Fruit fly (Drosophila melanogaster) whole organism, embryonic: ENCODE measurements around the gene Kr-h1.
A peak's percentile ranks its signal among the peaks of the same experiment; 100 is the strongest.

Experiments used
- Atf-2 ChIP-seq: fragments of 200-800 bp; sonication (Bioruptor generic); optimal IDR thresholded peaks from 2 replicates; lab custom pipeline; 2016; ENCODE audit warnings: missing biosample characterization, missing genetic modification characterization
- B-H1 ChIP-seq: fragments of 200-800 bp; sonication (Bioruptor generic); IDR thresholded peaks from 3 replicates; pipeline ENCODE4 v1.3.6; 2022; ENCODE audit warnings: missing biosample characterization, missing genetic modification characterization
- BEAF-32 ChIP-seq: fragments of 200-800 bp; sonication (Bioruptor generic); optimal IDR thresholded peaks from 3 replicates; lab custom pipeline; 2017; ENCODE audit warnings: missing biosample characterization, missing genetic modification characterization, mild to moderate bottlenecking, moderate library complexity, missing genetic modification reagents
- Blimp-1 ChIP-seq: fragments of 200-800 bp; sonication (Bioruptor generic); optimal IDR thresholded peaks from 3 replicates; lab custom pipeline; 2018; ENCODE audit warnings: missing biosample characterization, missing genetic modification characterization, mild to moderate bottlenecking, moderate library complexity, missing genetic modification reagents
- CG11504 ChIP-seq: fragments of 200-800 bp; sonication (Bioruptor generic); optimal IDR thresholded peaks from 3 replicates; lab custom pipeline; 2019; ENCODE audit warnings: missing biosample characterization, mild to moderate bottlenecking, missing genetic modification characterization, moderate library complexity
- CG12155 ChIP-seq: fragments of 200-800 bp; sonication (Bioruptor generic); optimal IDR thresholded peaks from 3 replicates; lab custom pipeline; 2016; ENCODE audit warnings: missing biosample characterization, missing genetic modification characterization
- CG14014 ChIP-seq: fragments of 200-800 bp; sonication (Bioruptor generic); IDR thresholded peaks from 2 replicates; pipeline ENCODE4 v1.3.6; 2022; ENCODE audit warnings: missing biosample characterization, missing genetic modification characterization
- CG15269 ChIP-seq: fragments of 200-800 bp; sonication (Bioruptor generic); optimal IDR thresholded peaks from 2 replicates; lab custom pipeline; 2018; ENCODE audit warnings: missing biosample characterization, mild to moderate bottlenecking, missing genetic modification characterization, moderate library complexity
- CG17385 ChIP-seq: fragments of 200-800 bp; sonication (Bioruptor generic); optimal IDR thresholded peaks from 3 replicates; lab custom pipeline; 2018; ENCODE audit warnings: missing biosample characterization, mild to moderate bottlenecking, missing genetic modification characterization
- CG17568 ChIP-seq: fragments of 200-800 bp; sonication (Bioruptor generic); optimal IDR thresholded peaks from 2 replicates; lab custom pipeline; 2018; ENCODE audit warnings: missing biosample characterization, mild to moderate bottlenecking, missing genetic modification characterization, moderate library complexity
- CG18476 ChIP-seq: fragments of 200-800 bp; sonication (Bioruptor generic); optimal IDR thresholded peaks from 2 replicates; lab custom pipeline; 2016; ENCODE audit warnings: missing biosample characterization, mild to moderate bottlenecking, missing genetic modification characterization
- CG18764 ChIP-seq: fragments of 200-800 bp; sonication (Bioruptor generic); optimal IDR thresholded peaks from 3 replicates; lab custom pipeline; 2016; ENCODE audit warnings: missing biosample characterization, missing genetic modification characterization
- CG2202 ChIP-seq: fragments of 200-800 bp; sonication (Bioruptor generic); optimal IDR thresholded peaks from 2 replicates; lab custom pipeline; 2018; ENCODE audit warnings: missing biosample characterization, mild to moderate bottlenecking, missing genetic modification characterization
- CG34422 ChIP-seq: fragments of 200-800 bp; sonication (Bioruptor generic); IDR thresholded peaks from 3 replicates; pipeline ENCODE4 v1.3.6; 2022; ENCODE audit warnings: missing biosample characterization, missing genetic modification characterization
- CG7786 ChIP-seq: fragments of 200-800 bp; sonication (Bioruptor generic); optimal IDR thresholded peaks from 2 replicates; lab custom pipeline; 2016; ENCODE audit warnings: missing biosample characterization, missing genetic modification characterization
- CG8290 ChIP-seq, 3 experiments: fragments of 200-800 bp; sonication (Bioruptor generic); optimal IDR thresholded peaks; 2 replicates each; lab custom pipeline; 2016 to 2019; ENCODE audit warnings: missing biosample characterization in 3 of 3, missing genetic modification characterization in 3 of 3, mild to moderate bottlenecking in 2 of 3, moderate library complexity in 1 of 3
- CG8924 ChIP-seq: fragments of 200-800 bp; optimal IDR thresholded peaks from 3 replicates; lab custom pipeline; 2019; ENCODE audit warnings: missing biosample characterization, mild to moderate bottlenecking, missing genetic modification characterization, moderate library complexity
- CHES-1-like ChIP-seq: fragments of 200-800 bp; sonication (Bioruptor generic); optimal IDR thresholded peaks from 2 replicates; lab custom pipeline; 2016; ENCODE audit warnings: missing biosample characterization, missing genetic modification characterization
- CkIIα-i1 ChIP-seq: fragments of 200-800 bp; sonication (Bioruptor generic); IDR thresholded peaks from 2 replicates; pipeline ENCODE4 v1.3.6; 2022; ENCODE audit warnings: missing biosample characterization, missing genetic modification characterization
- CoRest ChIP-seq: fragments of 200-800 bp; sonication (Bioruptor generic); optimal IDR thresholded peaks from 3 replicates; lab custom pipeline; 2018; ENCODE audit warnings: missing biosample characterization, mild to moderate bottlenecking, missing genetic modification characterization, moderate library complexity
- D19B ChIP-seq: fragments of 200-800 bp; sonication (Bioruptor generic); optimal IDR thresholded peaks from 2 replicates; lab custom pipeline; 2017; ENCODE audit warnings: missing biosample characterization, mild to moderate bottlenecking, missing genetic modification characterization
- Doc3 ChIP-seq: fragments of 200-800 bp; sonication (Bioruptor generic); IDR thresholded peaks from 3 replicates; pipeline ENCODE4 v1.3.6; 2022; ENCODE audit warnings: missing biosample characterization, missing genetic modification characterization; ENCODE audit not compliant: partially characterized antibody
- ERR ChIP-seq: fragments of 200-800 bp; sonication (Bioruptor generic); optimal IDR thresholded peaks from 2 replicates; lab custom pipeline; 2016; ENCODE audit warnings: missing biosample characterization, missing genetic modification characterization
- Ets65A ChIP-seq: fragments of 200-800 bp; sonication (Bioruptor generic); peaks from one replicate; lab custom pipeline; 2016; ENCODE audit warnings: missing biosample characterization, missing genetic modification characterization
- Fer3 ChIP-seq: fragments of 200-800 bp; sonication (Bioruptor generic); optimal IDR thresholded peaks from 2 replicates; lab custom pipeline; 2018; ENCODE audit warnings: missing biosample characterization, mild to moderate bottlenecking, missing genetic modification characterization, moderate library complexity
- HHEX ChIP-seq: fragments of 200-800 bp; sonication (Bioruptor generic); optimal IDR thresholded peaks from 3 replicates; lab custom pipeline; 2017; ENCODE audit warnings: missing biosample characterization, mild to moderate bottlenecking, missing genetic modification characterization, missing genetic modification reagents
- HLHmδ ChIP-seq: fragments of 200-800 bp; sonication (Bioruptor generic); optimal IDR thresholded peaks from 2 replicates; lab custom pipeline; 2018; ENCODE audit warnings: missing biosample characterization, mild to moderate bottlenecking, missing genetic modification characterization, moderate library complexity
- Hr51 ChIP-seq, 2 experiments: fragments of 200-800 bp; sonication (Bioruptor generic); optimal IDR thresholded peaks; 2 replicates in 1 of 2; 3 replicates in 1 of 2; lab custom pipeline; 2016 to 2018; ENCODE audit warnings: missing biosample characterization in 2 of 2, missing genetic modification characterization in 2 of 2, mild to moderate bottlenecking in 1 of 2, moderate library complexity in 1 of 2
- Trl ChIP-seq, 3 experiments: fragments of >200 bp in 2 of 3; fragments of 200-800 bp in 1 of 3; sonication (Bioruptor generic) in 1 of 3; optimal IDR thresholded peaks; 2 replicates in 1 of 3; 3 replicates in 2 of 3; lab custom pipeline; 2016 to 2017; ENCODE audit warnings: missing biosample characterization in 1 of 3, missing genetic modification characterization in 1 of 3
- Xbp1 ChIP-seq: fragments of 200-800 bp; sonication (Bioruptor generic); optimal IDR thresholded peaks from 3 replicates; lab custom pipeline; 2016; ENCODE audit warnings: missing biosample characterization, mild to moderate bottlenecking, missing genetic modification characterization
- al ChIP-seq: fragments of 200-800 bp; sonication (Bioruptor generic); IDR thresholded peaks from 2 replicates; pipeline ENCODE4 v1.3.6; 2022; ENCODE audit warnings: missing biosample characterization, missing genetic modification characterization
- caup ChIP-seq: fragments of 200-800 bp; sonication (Bioruptor generic); optimal IDR thresholded peaks from 3 replicates; lab custom pipeline; 2017; ENCODE audit warnings: missing biosample characterization, mild to moderate bottlenecking, missing genetic modification characterization, moderate library complexity; ENCODE audit not compliant: severe bottlenecking
- chinmo ChIP-seq: fragments of 200-800 bp; sonication (Bioruptor generic); IDR thresholded peaks from 4 replicates; pipeline ENCODE4 v1.3.6; 2022; ENCODE audit warnings: missing biosample characterization, missing genetic modification characterization; ENCODE audit not compliant: partially characterized antibody
- corto ChIP-seq: fragments of 200-800 bp; sonication (Bioruptor generic); optimal IDR thresholded peaks from 2 replicates; lab custom pipeline; 2016; ENCODE audit warnings: missing biosample characterization, mild to moderate bottlenecking, missing genetic modification characterization, moderate library complexity
- dpn ChIP-seq, 2 experiments: fragments of 200-800 bp; sonication (Bioruptor generic); optimal IDR thresholded peaks; 3 replicates each; lab custom pipeline; 2016; ENCODE audit warnings: missing biosample characterization in 2 of 2, missing genetic modification characterization in 2 of 2
- fd64A ChIP-seq: fragments of 200-800 bp; sonication (Bioruptor generic); optimal IDR thresholded peaks from 3 replicates; lab custom pipeline; 2018; ENCODE audit warnings: missing biosample characterization, mild to moderate bottlenecking, missing genetic modification characterization
- gcm2 ChIP-seq: fragments of 200-800 bp; sonication (Bioruptor generic); optimal IDR thresholded peaks from 2 replicates; lab custom pipeline; 2016; ENCODE audit warnings: missing biosample characterization, missing genetic modification characterization
- inv ChIP-seq: fragments of 200-800 bp; sonication (Bioruptor generic); IDR thresholded peaks from 2 replicates; pipeline ENCODE4 v1.3.6; 2022; ENCODE audit warnings: missing biosample characterization, missing genetic modification characterization; ENCODE audit not compliant: partially characterized antibody
- lmd ChIP-seq: fragments of 200-800 bp; sonication (Bioruptor generic); IDR thresholded peaks from 2 replicates; pipeline ENCODE4 v1.3.6; 2022; ENCODE audit warnings: missing biosample characterization, missing genetic modification characterization
- nmo ChIP-seq: fragments of 200-800 bp; sonication (Bioruptor generic); optimal IDR thresholded peaks from 2 replicates; lab custom pipeline; 2018; ENCODE audit warnings: missing biosample characterization, mild to moderate bottlenecking, missing genetic modification characterization, moderate library complexity
- pan ChIP-seq, 4 experiments: fragments of >200 bp in 3 of 4; fragments of 200-800 bp in 1 of 4; sonication (Bioruptor generic) in 1 of 4; optimal IDR thresholded peaks in 3 of 4; IDR thresholded peaks in 1 of 4; 2 replicates each; pipeline versions ENCODE4 v1.3.6 to Lab custom; 2017 to 2022; ENCODE audit warnings: missing biosample characterization in 2 of 4, missing genetic modification characterization in 2 of 4, mixed read lengths in 1 of 4
- run ChIP-seq: fragments of 200-800 bp; sonication (Bioruptor generic); optimal IDR thresholded peaks from 3 replicates; lab custom pipeline; 2018; ENCODE audit warnings: missing biosample characterization, mild to moderate bottlenecking, missing genetic modification characterization
- sens ChIP-seq: fragments of 200-800 bp; sonication (Bioruptor generic); peaks from one replicate; lab custom pipeline; 2016; ENCODE audit warnings: missing biosample characterization, missing genetic modification characterization
- seq ChIP-seq: fragments of 200-800 bp; sonication (Bioruptor generic); IDR thresholded peaks from 2 replicates; pipeline ENCODE4 v1.3.6; 2022; ENCODE audit warnings: missing biosample characterization, missing genetic modification characterization
- slou ChIP-seq: fragments of 200-800 bp; sonication (Bioruptor generic); optimal IDR thresholded peaks from 3 replicates; lab custom pipeline; 2016; ENCODE audit warnings: missing biosample characterization, missing genetic modification characterization
- usp ChIP-seq: fragments of >200 bp; optimal IDR thresholded peaks from 2 replicates; lab custom pipeline; 2017; ENCODE audit warnings: missing biosample characterization, missing genetic modification characterization
- wor ChIP-seq: fragments of 200-800 bp; sonication (Bioruptor generic); IDR thresholded peaks from 2 replicates; pipeline ENCODE4 v1.3.6; 2022; ENCODE audit warnings: missing biosample characterization, missing genetic modification characterization
- z ChIP-seq: fragments of 200-800 bp; sonication (Bioruptor generic); IDR thresholded peaks from 3 replicates; pipeline ENCODE4 v1.3.6; 2022; ENCODE audit warnings: missing biosample characterization, missing genetic modification characterization

Kr-h1 gene

DNA sequence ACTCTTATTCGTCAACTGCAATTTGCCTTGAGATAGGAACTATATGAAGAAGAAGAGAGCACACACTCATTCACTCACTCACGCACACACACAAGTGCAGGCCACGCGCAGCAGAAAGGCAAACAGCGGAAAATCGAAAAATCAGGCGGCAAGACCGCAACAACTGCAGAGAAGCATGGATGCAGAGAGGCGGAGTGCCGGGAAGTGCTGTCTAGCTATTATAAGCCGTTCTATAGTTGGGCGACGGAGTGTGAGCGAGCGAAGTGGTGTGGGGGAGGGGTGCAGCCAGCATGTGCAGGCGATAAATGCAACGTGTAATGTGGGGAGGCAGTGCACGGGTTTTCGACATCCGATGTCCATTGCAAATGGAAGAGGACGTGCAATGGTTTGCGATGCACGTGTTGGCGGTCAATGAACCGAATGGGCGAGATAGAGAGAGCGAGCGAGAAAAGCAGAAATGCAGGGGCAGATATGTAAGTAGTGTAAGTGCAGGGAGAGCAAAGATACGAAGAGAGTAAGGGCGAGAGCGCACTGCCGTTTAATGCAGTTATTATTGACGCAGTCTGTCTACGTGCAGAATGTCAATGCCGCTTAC is 3.5 kb upstream of the Kr-h1 start (continued):
- TF ChIP-seq Blimp-1 (GFP tag; lab: Kevin White, UChicago), result peak; percentile 79
- no peak for TF ChIP-seq CG8290 (GFP tag; optimal IDR thresholded peaks at IDR 0.05; lab: Kevin White, UChicago)
- no peak for TF ChIP-seq CG8290 (tag; optimal IDR thresholded peaks at IDR 0.05; lab: Kevin White, UChicago)
- peak; percentile 25 for TF ChIP-seq gcm2 (GFP tag; lab: Kevin White, UChicago)
- TF ChIP-seq run, result no peak
- no peak for TF ChIP-seq CkIIα-i1 (GFP tag; lab: Robert Waterston, UW)
- TF ChIP-seq CHES-1-like (GFP tag; lab: Kevin White, UChicago), result no peak
- peak; percentile 29 for TF ChIP-seq Ets65A (GFP tag; lab: Kevin White, UChicago)
- no peak for TF ChIP-seq Atf-2 (GFP tag; lab: Kevin White, UChicago)
- peak; percentile 38 for TF ChIP-seq fd64A (GFP tag; lab: Kevin White, UChicago)
- 0 out of 4 replicates have a peak, but pooled peaks have one; percentile 23 for TF ChIP-seq chinmo (GFP tag; lab: Robert Waterston, UW)
- TF ChIP-seq slou (GFP tag; lab: Kevin White, UChicago), result no peak
- no peak for TF ChIP-seq seq
- peak; percentile 34 for TF ChIP-seq usp (GFP tag; lab: Kevin White, UChicago)
- no peak for TF ChIP-seq Fer3
- TF ChIP-seq Hr51 (GFP tag; optimal IDR thresholded peaks at IDR 0.05; lab: Kevin White, UChicago), result no peak
- TF ChIP-seq CG15269 (tag; lab: Kevin White, UChicago), result no peak
- no peak for TF ChIP-seq ERR (GFP tag; lab: Kevin White, UChicago)
- TF ChIP-seq CG8924, result peak; percentile 32
- TF ChIP-seq CG12155 (GFP tag; lab: Kevin White, UChicago), result peak; percentile 96
- no peak for TF ChIP-seq CG14014
- TF ChIP-seq BEAF-32 (GFP tag; lab: Kevin White, UChicago), result no peak
- TF ChIP-seq corto, result no peak
- peak; percentile 14 for TF ChIP-seq Xbp1 (GFP tag; lab: Kevin White, UChicago)
- no peak for TF ChIP-seq CG11504 (tag; lab: Kevin White, UChicago)
- no peak for TF ChIP-seq B-H1 (GFP tag; lab: Robert Waterston, UW)
- TF ChIP-seq CG17568 (GFP tag; lab: Kevin White, UChicago), result no peak
- no peak for TF ChIP-seq inv (GFP tag; lab: Robert Waterston, UW)
- TF ChIP-seq caup (GFP tag; lab: Kevin White, UChicago), result no peak
- no peak for TF ChIP-seq HHEX (GFP tag; lab: Kevin White, UChicago)
- no peak for TF ChIP-seq lmd (GFP tag; lab: Robert Waterston, UW)
- TF ChIP-seq CoRest (tag; lab: Kevin White, UChicago), result no peak
- peak; percentile 90 for TF ChIP-seq HLHmδ (GFP tag; lab: Kevin White, UChicago)
- no peak for TF ChIP-seq dpn (GFP tag; optimal IDR thresholded peaks at IDR 0.05; lab: Kevin White, UChicago)
- TF ChIP-seq pan (optimal IDR thresholded peaks at IDR 0.05; lab: Kevin White, UChicago), result no peak
- no peak for TF ChIP-seq pan (GFP tag; optimal IDR thresholded peaks at IDR 0.05 in 1 of 2, IDR thresholded peaks at IDR 0.05 in 1 of 2)
- peak; percentile 91 for TF ChIP-seq z
- TF ChIP-seq CG7786 (GFP tag; lab: Kevin White, UChicago), result no peak
- no peak for TF ChIP-seq wor
- TF ChIP-seq D19B (GFP tag; lab: Kevin White, UChicago), result no peak
- TF ChIP-seq Trl (optimal IDR thresholded peaks at IDR 0.05; lab: Kevin White, UChicago), result peak; percentile 10 to 83
- TF ChIP-seq Trl (GFP tag; optimal IDR thresholded peaks at IDR 0.05; lab: Kevin White, UChicago), result no peak
- TF ChIP-seq CG18764 (GFP tag; lab: Kevin White, UChicago), result no peak
- TF ChIP-seq Doc3 (GFP tag; lab: Robert Waterston, UW), result no peak
- no peak for TF ChIP-seq CG2202
- TF ChIP-seq nmo (GFP tag; lab: Kevin White, UChicago), result peak; percentile 51
- no peak for TF ChIP-seq CG34422
- TF ChIP-seq al, result no peak
- TF ChIP-seq CG17385 (GFP tag; lab: Kevin White, UChicago), result peak; percentile 79
- TF ChIP-seq sens (GFP tag; lab: Kevin White, UChicago), result peak; percentile 78
- TF ChIP-seq CG18476 (GFP tag; lab: Kevin White, UChicago), result no peak
